Fruit fly (Drosophila melanogaster) Kc167 (cell line): ENCODE results near the gene M1BP.

Source experiments
- Myc ChIP-seq: fragments of >200 bp; optimal IDR thresholded peaks from 2 replicates; lab custom pipeline; 2017; ENCODE audit warnings: missing external identifiers
- Sin3A ChIP-seq: fragments of >200 bp; optimal IDR thresholded peaks from 2 replicates; lab custom pipeline; 2018; ENCODE audit warnings: missing external identifiers
- h ChIP-seq: fragments of >200 bp; optimal IDR thresholded peaks from 3 replicates; lab custom pipeline; 2018; ENCODE audit warnings: missing external identifiers
- insv ChIP-seq: fragments of >200 bp; optimal IDR thresholded peaks from 3 replicates; lab custom pipeline; 2018; ENCODE audit warnings: missing external identifiers
- psq ChIP-seq: fragments of >200 bp; optimal IDR thresholded peaks from 2 replicates; lab custom pipeline; 2017; ENCODE audit warnings: missing external identifiers
- ttk ChIP-seq: sonication (Bioruptor generic); optimal IDR thresholded peaks from 2 replicates; lab custom pipeline; 2017; ENCODE audit warnings: missing external identifiers

M1BP gene

dm6 chr3R:8701197-8701596 lies 30.3 kb downstream of the M1BP start:
- TF ChIP-seq ttk (lab: Kevin White, UChicago): no peak
- TF ChIP-seq Myc (lab: Kevin White, UChicago): no peak
- no peak for TF ChIP-seq Sin3A (lab: Kevin White, UChicago)
- no peak for TF ChIP-seq h
- TF ChIP-seq insv (lab: Kevin White, UChicago): no peak

- TF ChIP-seq Myc (lab: Kevin White, UChicago) (no peak), h (no peak), ttk (lab: Kevin White, UChicago) (no peak), Sin3A (lab: Kevin White, UChicago) (no peak), psq (no peak), insv (lab: Kevin White, UChicago) (no peak)
Measured at dm6 chr3R:8700660-8701059, 30.8 kb downstream of the M1BP start.

DNA sequence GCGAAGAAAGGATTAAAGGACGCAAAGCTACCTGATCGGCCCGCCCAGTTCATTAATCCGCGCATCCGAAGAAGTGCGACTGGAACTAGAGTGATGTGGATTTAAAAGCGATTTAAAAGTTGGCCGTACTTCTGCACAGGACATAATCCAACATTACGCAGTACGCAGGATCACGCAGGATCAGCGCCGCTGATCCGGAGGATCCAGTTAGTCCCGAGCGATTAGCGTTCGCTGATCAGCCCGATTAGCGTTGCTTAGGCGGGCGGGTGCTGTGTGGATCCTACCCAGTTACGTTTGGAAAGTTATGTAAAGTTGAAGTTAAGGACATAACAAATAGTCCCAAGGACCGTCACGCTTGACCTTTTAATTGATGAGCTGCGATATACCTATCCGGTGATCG lies 32.3 kb downstream of the M1BP start:
- TF ChIP-seq ttk (lab: Kevin White, UChicago): no peak
- no peak for TF ChIP-seq insv (lab: Kevin White, UChicago)
- TF ChIP-seq Myc (lab: Kevin White, UChicago): no peak
- TF ChIP-seq psq: no peak
- TF ChIP-seq h: no peak
- no peak for TF ChIP-seq Sin3A (lab: Kevin White, UChicago)

dm6 chr3R:8697772-8698259 lies 33.7 kb downstream of the M1BP start, which contains the start of gene hb:
hb (minus strand) TSS chr3R:8697822.
- TF ChIP-seq insv (lab: Kevin White, UChicago) (no peak), ttk (lab: Kevin White, UChicago) (no peak), psq (no peak), h (no peak), Sin3A (lab: Kevin White, UChicago) (no peak)

DNA sequence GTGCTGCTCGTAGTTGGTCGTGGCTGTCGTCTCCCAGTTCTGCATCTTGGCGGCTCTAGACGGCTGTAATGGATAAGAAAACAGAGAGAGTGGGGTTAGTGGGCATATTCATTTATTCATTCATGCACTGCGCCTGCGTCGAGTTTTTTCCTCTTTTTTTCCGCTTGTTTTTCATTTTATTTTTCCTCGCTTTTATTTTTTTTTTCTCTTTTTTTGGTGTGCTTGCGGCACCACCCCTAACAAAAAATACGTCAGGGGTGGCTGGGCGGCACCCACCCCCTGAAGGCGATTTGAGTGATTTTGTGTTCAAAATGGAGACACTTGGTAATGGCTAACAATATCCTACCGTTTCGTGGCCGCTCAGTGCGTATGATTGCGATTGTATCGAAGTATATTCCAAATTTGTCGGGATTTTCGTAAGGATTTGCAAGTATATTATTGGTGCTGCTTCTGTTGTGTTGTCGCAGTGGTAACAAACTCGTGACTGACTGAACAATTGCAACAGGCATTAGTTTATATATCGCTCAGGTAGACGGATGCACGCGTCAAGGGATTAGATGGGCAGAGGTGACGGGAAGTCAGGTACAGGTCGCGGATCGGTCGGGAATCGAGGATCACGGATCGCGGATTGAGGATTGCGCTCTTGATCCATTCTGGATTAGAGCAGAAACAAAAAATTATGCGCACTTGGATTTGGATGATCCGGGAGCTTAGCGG lies 37.2 kb downstream of the M1BP start:
- TF ChIP-seq insv (lab: Kevin White, UChicago) (no peak), h (no peak), Sin3A (lab: Kevin White, UChicago) (no peak), psq (no peak), ttk (lab: Kevin White, UChicago) (no peak), Myc (lab: Kevin White, UChicago) (no peak)

- TF ChIP-seq Sin3A (lab: Kevin White, UChicago): no peak
- TF ChIP-seq insv (lab: Kevin White, UChicago): no peak
- TF ChIP-seq h: no peak
- TF ChIP-seq ttk (lab: Kevin White, UChicago): no peak
- TF ChIP-seq psq: no peak
Measured at dm6 chr3R:8686446-8686845, 45.1 kb downstream of the M1BP start.

DNA sequence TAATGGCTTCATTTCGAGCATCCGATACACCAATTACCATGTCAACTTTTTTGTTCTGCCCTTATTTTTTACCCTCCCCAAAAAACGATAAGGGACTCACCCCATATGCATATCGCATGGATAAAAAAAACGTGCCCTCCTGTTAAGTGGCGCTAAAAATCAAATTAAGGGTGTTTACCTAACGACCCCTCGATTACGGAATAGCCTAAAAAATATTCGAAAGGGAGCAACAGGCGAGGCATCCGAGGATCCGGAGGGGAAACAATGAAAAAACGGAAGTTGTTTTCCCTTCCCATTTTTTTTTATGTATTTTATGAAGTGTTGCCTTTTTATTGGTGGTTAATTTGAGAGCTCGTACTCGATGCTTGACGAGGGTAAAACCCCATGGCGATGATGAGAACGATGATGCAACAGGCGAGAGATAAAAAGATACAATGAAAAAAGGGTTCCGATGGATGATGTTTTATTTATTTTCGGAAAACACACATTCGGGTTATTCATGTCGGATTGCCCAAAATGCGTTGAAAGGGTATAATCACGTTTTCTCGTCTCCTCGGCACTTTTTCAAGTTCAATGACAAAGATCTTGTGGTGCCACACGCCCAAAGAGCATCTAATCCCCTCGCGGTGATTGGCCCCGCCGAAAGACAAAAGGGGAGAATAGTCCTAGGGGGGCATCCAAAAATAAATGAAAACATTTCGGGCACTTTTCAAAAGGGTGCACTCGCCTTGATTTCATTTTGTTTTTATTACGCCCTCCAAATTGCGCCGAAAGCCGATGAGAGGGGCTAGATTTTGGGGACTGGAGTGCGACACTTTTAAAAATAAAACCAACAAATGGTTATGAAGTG lies 46.9 kb downstream of the M1BP start, which contains the start of gene CG44227:
Gene CG44227, minus strand, starts transcription at position 849 of the 850 bp plus-strand sequence.
- TF ChIP-seq Sin3A (lab: Kevin White, UChicago): no peak

DNA sequence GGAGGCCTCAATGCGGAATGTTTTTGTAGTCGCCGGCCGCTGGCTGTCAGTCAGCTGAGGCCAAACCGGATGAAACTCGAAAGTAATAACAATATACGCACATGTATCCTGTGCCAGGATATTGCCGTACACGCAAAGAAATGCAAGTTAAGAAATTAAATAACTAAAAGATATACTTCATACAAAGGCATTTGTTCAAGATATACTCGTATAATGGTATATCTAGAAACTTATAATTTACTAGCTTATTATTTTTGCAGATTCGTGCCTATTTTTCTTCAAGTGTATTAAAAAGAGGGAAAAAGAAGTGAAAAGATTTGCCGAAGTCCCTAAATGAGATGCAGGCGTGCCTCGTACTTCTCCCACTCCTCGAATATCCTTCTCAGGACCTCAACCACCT lies 48.2 kb downstream of the M1BP start:
- no peak for TF ChIP-seq ttk (lab: Kevin White, UChicago)
- TF ChIP-seq psq: no peak
- TF ChIP-seq Myc (lab: Kevin White, UChicago): no peak
- TF ChIP-seq Sin3A (lab: Kevin White, UChicago): no peak
- TF ChIP-seq h: no peak
- TF ChIP-seq insv (lab: Kevin White, UChicago): no peak

DNA sequence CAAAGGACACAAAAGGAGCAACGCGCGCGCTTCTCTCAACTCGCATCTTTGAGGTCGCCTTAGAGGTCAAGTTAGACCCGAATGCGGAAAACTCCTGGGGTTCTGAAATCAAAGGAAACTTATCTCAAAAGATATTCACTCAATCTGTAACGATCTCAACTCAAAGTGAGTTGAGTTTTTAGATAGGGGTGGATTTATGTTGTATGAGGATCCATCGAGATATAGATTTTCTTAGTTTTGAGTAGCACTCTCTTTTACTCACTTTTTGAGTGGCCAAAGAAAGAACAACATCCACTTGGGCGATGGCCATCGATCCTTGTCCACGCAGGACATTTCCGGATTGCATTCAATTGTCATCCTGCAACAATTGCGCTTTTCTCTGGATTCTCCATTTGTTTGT lies 50.9 kb downstream of the M1BP start:
- TF ChIP-seq Myc (lab: Kevin White, UChicago): no peak
- no peak for TF ChIP-seq ttk (lab: Kevin White, UChicago)
- no peak for TF ChIP-seq Sin3A (lab: Kevin White, UChicago)
- TF ChIP-seq h: no peak
- no peak for TF ChIP-seq psq
- no peak for TF ChIP-seq insv (lab: Kevin White, UChicago)

DNA sequence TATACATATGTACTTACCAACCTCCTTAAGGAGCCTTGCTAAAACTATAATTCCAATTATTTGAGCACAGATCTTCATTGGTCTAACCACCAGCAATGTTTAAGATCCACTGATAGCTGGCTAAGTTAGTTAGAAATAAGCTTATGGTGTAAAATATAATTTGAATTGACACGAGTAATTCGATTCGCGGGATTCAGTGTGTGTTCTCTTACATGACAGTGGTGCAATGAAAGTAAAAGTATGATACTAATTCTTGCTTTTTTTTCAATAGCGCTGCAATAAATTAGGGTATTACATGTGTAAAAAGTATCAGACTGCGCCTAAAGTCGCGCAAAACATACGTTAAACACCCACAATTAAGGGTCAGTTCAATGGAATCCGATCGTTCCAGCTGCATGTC lies 51.6 kb downstream of the M1BP start, which contains the start of gene CG33325:
Gene CG33325, minus strand, starts transcription at position 101 of the 400 bp plus-strand sequence.
- TF ChIP-seq ttk (lab: Kevin White, UChicago) (no peak), Sin3A (lab: Kevin White, UChicago) (no peak), h (no peak), Myc (lab: Kevin White, UChicago) (no peak)
